Worm (Caenorhabditis elegans) whole organism, L1 larva: ENCODE results near the gene T11F8.12.

Experiments
- ama-1 ChIP-seq: fragments of 150-350 bp; optimal IDR thresholded peaks from 2 replicates; lab custom pipeline; 2014
- dpl-1 ChIP-seq, 3 experiments: fragments of 150-350 bp in 2 of 3; sonication (generic microtip) in 1 of 3; optimal IDR thresholded peaks; 2 replicates each; lab custom pipeline; 2014 to 2017; ENCODE audit warnings: missing biosample characterization in 3 of 3, missing genetic modification characterization in 3 of 3, missing genetic modification reagents in 3 of 3
- efl-1 ChIP-seq, 4 experiments: fragments of 150-350 bp; optimal IDR thresholded peaks in 3 of 4; peaks in 1 of 4; 1 replicate in 1 of 4; 2 replicates in 3 of 4; lab custom pipeline; 2014; ENCODE audit warnings: missing biosample characterization in 2 of 4, missing genetic modification characterization in 2 of 4, missing genetic modification reagents in 2 of 4
- efl-3 ChIP-seq: fragments of 200-800 bp; sonication (Bioruptor generic); optimal IDR thresholded peaks from 2 replicates; lab custom pipeline; 2018; ENCODE audit warnings: mild to moderate bottlenecking, missing genetic modification characterization, missing compliant biosample characterization
- elt-3 ChIP-seq, 6 experiments: fragments of 150-350 bp in 1 of 6; sonication (generic microtip); optimal IDR thresholded peaks; 2 replicates each; lab custom pipeline; 2017 to 2018; ENCODE audit warnings: missing biosample characterization in 6 of 6, missing genetic modification characterization in 6 of 6, inconsistent platforms in 1 of 6
- hpl-2 ChIP-seq: fragments of 150-350 bp; optimal IDR thresholded peaks from 2 replicates; lab custom pipeline; 2014; ENCODE audit warnings: missing biosample characterization, missing genetic modification reagents, missing genetic modification characterization
- lin-15B ChIP-seq: fragments of 150-350 bp; sonication (generic microtip); optimal IDR thresholded peaks from 3 replicates; lab custom pipeline; 2014; ENCODE audit warnings: missing biosample characterization, missing genetic modification characterization
- nhr-11 ChIP-seq: fragments of 150-350 bp; optimal IDR thresholded peaks from 2 replicates; lab custom pipeline; 2014; ENCODE audit warnings: missing biosample characterization, missing genetic modification characterization
- rnt-1 ChIP-seq: sonication (generic microtip); optimal IDR thresholded peaks from 2 replicates; lab custom pipeline; 2016; ENCODE audit warnings: mild to moderate bottlenecking, missing genetic modification characterization, moderate library complexity, missing compliant biosample characterization
- skn-1 ChIP-seq: fragments of 150-350 bp; optimal IDR thresholded peaks from 2 replicates; lab custom pipeline; 2014; ENCODE audit warnings: missing biosample characterization, missing genetic modification characterization
- sox-4 ChIP-seq: sonication (generic microtip); optimal IDR thresholded peaks from 2 replicates; lab custom pipeline; 2016; ENCODE audit warnings: missing genetic modification characterization, missing compliant biosample characterization
- zag-1 ChIP-seq: fragments of 150-350 bp; optimal IDR thresholded peaks from 2 replicates; lab custom pipeline; 2014; ENCODE audit warnings: missing biosample characterization, missing genetic modification characterization

DNA sequence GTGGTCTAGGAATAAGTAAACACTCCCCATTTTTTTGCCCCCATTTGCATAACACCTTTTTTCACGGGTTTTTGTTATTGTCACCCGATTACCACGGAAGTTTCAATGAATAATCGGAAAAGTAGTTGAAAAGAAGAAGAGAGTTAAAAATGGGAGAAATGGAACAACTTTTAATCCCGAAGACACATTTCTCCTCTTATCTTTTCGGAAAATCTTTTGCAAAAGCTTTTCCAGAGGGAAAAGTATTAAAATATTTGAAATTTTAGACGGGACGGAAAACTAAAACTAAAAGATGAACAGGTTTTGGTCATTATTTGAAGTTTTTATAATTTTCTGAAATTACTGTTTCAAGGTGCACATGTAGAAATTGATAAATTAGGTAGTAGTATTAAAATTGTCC, 36.9 kb upstream of the T11F8.12 start:
- no peak for TF ChIP-seq rnt-1 (tag; lab: Kevin White, UChicago)
- no peak for TF ChIP-seq sox-4
- TF ChIP-seq nhr-11 (tag; lab: Kevin White, UChicago) = no peak
- TF ChIP-seq lin-15B (tag; lab: Kevin White, UChicago) = no peak
- no peak for TF ChIP-seq zag-1
- TF ChIP-seq skn-1 (tag; lab: Kevin White, UChicago) = no peak
- TF ChIP-seq efl-3 = no peak
- TF ChIP-seq elt-3 (tag; optimal IDR thresholded peaks at IDR 0.05; lab: Kevin White, UChicago) = no peak
- no peak for TF ChIP-seq dpl-1 (GFP tag; optimal IDR thresholded peaks at IDR 0.05; lab: Kevin White, UChicago)
- no peak for TF ChIP-seq hpl-2
- no peak for TF ChIP-seq ama-1 (lab: Kevin White, UChicago)
- no peak for TF ChIP-seq efl-1 (optimal IDR thresholded peaks at IDR 0.05; lab: Kevin White, UChicago)
- TF ChIP-seq efl-1 (GFP tag; optimal IDR thresholded peaks at IDR 0.05 in 1 of 2; lab: Kevin White, UChicago) = no peak
